Worm (Caenorhabditis elegans) whole organism, young adult: ENCODE results near the gene spp-5.

Experiments
- B0019.2 ChIP-seq: fragments of 200-800 bp; sonication (Bioruptor generic); conservative IDR thresholded peaks from 2 replicates; pipeline ENCODE4 v1.3.6; 2022; ENCODE audit warnings: missing genetic modification reagents, missing genetic modification characterization, missing compliant biosample characterization
- F10E7.11 ChIP-seq: sonication (generic microtip); optimal IDR thresholded peaks from 2 replicates; lab custom pipeline; 2017; ENCODE audit warnings: mild to moderate bottlenecking, missing genetic modification characterization, moderate library complexity, missing compliant biosample characterization
- F39B2.1 ChIP-seq: fragments of 200-800 bp; sonication (Bioruptor generic); IDR thresholded peaks from 2 replicates; pipeline ENCODE4 v1.3.6; 2022; ENCODE audit warnings: missing genetic modification reagents, missing genetic modification characterization, missing compliant biosample characterization
- K11D2.4 ChIP-seq: fragments of 200-800 bp; sonication (Bioruptor generic); IDR thresholded peaks from 2 replicates; pipeline ENCODE4 v1.3.6; 2022; ENCODE audit warnings: missing genetic modification reagents, missing genetic modification characterization, missing compliant biosample characterization
- K12H6.12 ChIP-seq: fragments of 200-800 bp; sonication (Bioruptor generic); optimal IDR thresholded peaks from 2 replicates; lab custom pipeline; 2018; ENCODE audit warnings: mild to moderate bottlenecking, missing genetic modification characterization, missing compliant biosample characterization
- Y53G8AR.9 ChIP-seq: fragments of 200-800 bp; sonication (Bioruptor generic); conservative IDR thresholded peaks from 2 replicates; pipeline ENCODE4 v1.3.6; 2022; ENCODE audit warnings: missing genetic modification reagents, missing genetic modification characterization, missing compliant biosample characterization
- attf-6 ChIP-seq: fragments of 200-800 bp; sonication (Bioruptor generic); IDR thresholded peaks from 2 replicates; pipeline ENCODE4 v1.3.6; 2022; ENCODE audit warnings: missing genetic modification reagents, missing genetic modification characterization, missing compliant biosample characterization
- bed-2 ChIP-seq: fragments of 200-800 bp; sonication (Bioruptor generic); IDR thresholded peaks from 2 replicates; pipeline ENCODE4 v1.3.6; 2022; ENCODE audit warnings: missing genetic modification reagents, missing genetic modification characterization, missing compliant biosample characterization
- ceh-40 ChIP-seq: fragments of 200-800 bp; sonication (Bioruptor generic); IDR thresholded peaks from 2 replicates; pipeline ENCODE4 v1.3.6; 2022; ENCODE audit warnings: missing genetic modification characterization, missing compliant biosample characterization
- ceh-91 ChIP-seq: fragments of 200-800 bp; sonication (Bioruptor generic); IDR thresholded peaks from 2 replicates; pipeline ENCODE4 v1.3.6; 2022; ENCODE audit warnings: missing genetic modification reagents, missing genetic modification characterization, missing compliant biosample characterization
- dpff-1 ChIP-seq: sonication (generic microtip); optimal IDR thresholded peaks from 2 replicates; lab custom pipeline; 2017; ENCODE audit warnings: mild to moderate bottlenecking, missing genetic modification characterization, missing compliant biosample characterization
- egl-18 ChIP-seq: fragments of 200-800 bp; sonication (Bioruptor generic); IDR thresholded peaks from 2 replicates; pipeline ENCODE4 v1.3.6; 2022; ENCODE audit warnings: missing genetic modification reagents, missing genetic modification characterization, missing compliant biosample characterization
- hmg-1.2 ChIP-seq: fragments of 200-800 bp; sonication (Bioruptor generic); IDR thresholded peaks from 2 replicates; pipeline ENCODE4 v1.3.6; 2022; ENCODE audit warnings: missing genetic modification reagents, missing genetic modification characterization, missing compliant biosample characterization
- lin-54 ChIP-seq: fragments of 200-800 bp; sonication (Bioruptor generic); optimal IDR thresholded peaks from 2 replicates; lab custom pipeline; 2018; ENCODE audit warnings: mild to moderate bottlenecking, missing genetic modification characterization, missing compliant biosample characterization
- lir-1 ChIP-seq: fragments of 200-800 bp; sonication (Bioruptor generic); conservative IDR thresholded peaks from 2 replicates; pipeline ENCODE4 v1.3.6; 2022; ENCODE audit warnings: missing genetic modification reagents, missing genetic modification characterization, missing compliant biosample characterization
- nhr-27 ChIP-seq: fragments of 200-800 bp; sonication (Bioruptor generic); optimal IDR thresholded peaks from 2 replicates; lab custom pipeline; 2018; ENCODE audit warnings: mild to moderate bottlenecking, missing genetic modification characterization, moderate library complexity, missing compliant biosample characterization
- rcor-1 ChIP-seq: fragments of 200-800 bp; sonication (Bioruptor generic); IDR thresholded peaks from 2 replicates; pipeline ENCODE4 v1.3.6; 2022; ENCODE audit warnings: missing genetic modification reagents, missing genetic modification characterization, missing compliant biosample characterization
- rpc-1 ChIP-seq, 2 experiments: fragments of 150-350 bp in 1 of 2; sonication (generic microtip) in 1 of 2; optimal IDR thresholded peaks; 2 replicates each; lab custom pipeline; 2014 to 2018; ENCODE audit warnings: missing biosample characterization in 1 of 2, missing genetic modification characterization in 1 of 2, missing genetic modification reagents in 1 of 2, missing genotype in 1 of 2
- ztf-25 ChIP-seq: fragments of 200-800 bp; sonication (Bioruptor generic); IDR thresholded peaks from 2 replicates; pipeline ENCODE4 v1.3.6; 2022; ENCODE audit warnings: missing genetic modification reagents, missing genetic modification characterization, missing compliant biosample characterization

spp-5 gene

DNA sequence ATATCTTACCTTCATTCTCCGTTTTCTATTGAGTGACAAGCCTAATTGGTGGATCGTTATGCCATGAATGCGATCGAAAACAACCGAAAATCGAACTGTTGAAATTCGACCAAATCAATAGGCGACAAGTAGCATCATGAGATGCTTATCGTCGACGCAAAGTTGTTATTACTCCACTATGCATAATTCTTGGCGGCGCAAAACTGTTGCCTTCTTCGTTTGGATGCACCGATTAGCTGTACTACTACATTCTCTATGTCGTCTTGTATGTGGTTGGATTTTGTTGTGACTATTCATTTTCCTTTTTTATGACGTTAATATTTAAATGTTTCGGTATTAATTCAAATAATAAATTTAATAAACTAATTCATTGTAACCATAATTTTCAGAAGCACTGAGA, 48.2 kb downstream of the spp-5 start, which contains the start of gene F46H5.11:
F46H5.11 (minus strand) TSS at position 101 of the 400 bp plus-strand sequence.
- TF ChIP-seq nhr-27 (tag; lab: Kevin White, UChicago) (no peak), K11D2.4 (GFP tag; lab: Robert Waterston, UW) (no peak), attf-6 (no peak), rpc-1 (optimal IDR thresholded peaks at IDR 0.05; lab: Kevin White, UChicago) (no peak), rpc-1 (tag; optimal IDR thresholded peaks at IDR 0.05; lab: Kevin White, UChicago) (no peak), F39B2.1 (no peak), bed-2 (GFP tag; lab: Robert Waterston, UW) (no peak), lir-1 (no peak), rcor-1 (no peak), F10E7.11 (no peak), dpff-1 (tag; lab: Kevin White, UChicago) (no peak), K12H6.12 (no peak), ztf-25 (GFP tag; lab: Robert Waterston, UW) (no peak), hmg-1.2 (no peak), Y53G8AR.9 (GFP tag; lab: Robert Waterston, UW) (no peak), egl-18 (no peak), ceh-91 (GFP tag; lab: Robert Waterston, UW) (no peak), lin-54 (GFP tag; lab: Kevin White, UChicago) (no peak), ceh-40 (GFP tag; lab: Robert Waterston, UW) (no peak), B0019.2 (no peak)
